Worm (Caenorhabditis elegans): ENCODE data around the gene Y51A2A.4.

Gene Y51A2A.4

ce11 chrV:18266238-18266637 is 24.5 kb upstream of the Y51A2A.4 start, which contains the start of gene R10E8.6:
Gene R10E8.6, minus strand, starts transcription at chrV:18266391.
- TF ChIP-seq ceh-48 (tag; optimal IDR thresholded peaks at IDR 0.05) (no peak), npax-4 (tag; optimal IDR thresholded peaks at IDR 0.05) (no peak), dve-1 (tag; optimal IDR thresholded peaks at IDR 0.05) (no peak), elt-4 (tag; optimal IDR thresholded peaks at IDR 0.05) (no peak), zip-5 (tag; optimal IDR thresholded peaks at IDR 0.05) (no peak), odd-2 (tag; optimal IDR thresholded peaks at IDR 0.05) (no peak), nfya-1 (tag; optimal IDR thresholded peaks at IDR 0.05) (no peak)

DNA sequence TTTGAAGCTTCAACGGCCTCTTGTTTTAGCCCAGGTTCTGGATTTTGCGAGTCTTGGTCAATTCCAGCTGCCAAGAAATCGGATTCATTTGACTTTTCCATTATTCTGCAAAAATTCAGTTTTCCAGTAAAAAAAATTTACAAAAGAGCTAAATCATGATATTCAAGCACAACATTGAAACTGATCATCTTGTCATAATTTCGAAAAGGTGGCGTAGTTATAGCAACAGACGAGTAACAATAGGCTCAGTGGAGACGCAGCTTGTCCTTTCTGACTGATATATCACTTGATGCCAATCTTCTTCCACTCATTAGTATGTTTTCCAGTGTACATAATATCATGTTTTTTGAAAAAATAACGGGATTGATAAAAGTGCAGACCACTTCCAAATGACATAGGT is 22.0 kb upstream of the Y51A2A.4 start, which contains the start of gene fbxa-213:
fbxa-213 (minus strand) TSS at position 101 of the 400 bp plus-strand sequence.
- TF ChIP-seq nhr-11 (tag; optimal IDR thresholded peaks at IDR 0.05) (no peak), pax-1 (tag; optimal IDR thresholded peaks at IDR 0.05) (no peak), dve-1 (tag; optimal IDR thresholded peaks at IDR 0.05) (no peak), ceh-45 (GFP tag; IDR thresholded peaks at IDR 0.05) (no peak)

DNA sequence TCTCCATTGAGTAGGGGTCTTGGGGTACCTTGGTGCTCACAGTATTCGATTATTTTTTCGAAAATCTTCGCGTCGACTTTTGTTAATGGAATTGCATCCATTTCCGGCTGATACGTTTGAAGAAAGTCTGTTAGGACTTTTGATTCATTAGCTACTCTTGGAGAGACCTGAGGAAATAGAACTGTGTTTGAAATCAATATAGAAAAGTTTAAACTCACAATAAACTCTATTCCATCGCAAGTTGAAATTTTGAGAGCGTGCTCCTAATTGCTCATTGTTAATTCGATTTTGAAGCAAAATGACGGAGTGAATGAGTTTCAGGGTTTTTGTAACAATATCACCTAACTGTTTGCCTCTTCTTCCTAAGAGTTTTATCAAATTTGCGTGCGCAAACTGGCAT is 20.9 kb upstream of the Y51A2A.4 start, which contains the start of gene skr-6:
skr-6 (minus strand) TSS at position 101 of the 400 bp plus-strand sequence.
- TF ChIP-seq hlh-13 (GFP tag; optimal IDR thresholded peaks at IDR 0.05) = no peak
- TF ChIP-seq tbx-7 (tag; optimal IDR thresholded peaks at IDR 0.05) = no peak
- TF ChIP-seq unc-55 (GFP tag; optimal IDR thresholded peaks at IDR 0.05) = no peak
- no peak for TF ChIP-seq pha-2 (tag; optimal IDR thresholded peaks at IDR 0.05)
- TF ChIP-seq F13H6.1 (tag; optimal IDR thresholded peaks at IDR 0.05) = no peak

ce11 chrV:18270403-18270802 is 20.3 kb upstream of the Y51A2A.4 start, which contains the start of gene Y37H2C.4:
Gene Y37H2C.4, plus strand, starts transcription at chrV:18270703.
- no peak for TF ChIP-seq ceh-2 (tag; optimal IDR thresholded peaks at IDR 0.05)
- TF ChIP-seq nhr-232 (tag; optimal IDR thresholded peaks at IDR 0.05) = no peak
- TF ChIP-seq fkh-6 (tag; optimal IDR thresholded peaks at IDR 0.05) = no peak
- no peak for TF ChIP-seq ceh-31 (tag; optimal IDR thresholded peaks at IDR 0.05)
- TF ChIP-seq elt-4 (tag; optimal IDR thresholded peaks at IDR 0.05) = no peak
- TF ChIP-seq Y22D7AL.16 (tag; optimal IDR thresholded peaks at IDR 0.05) = no peak
- TF ChIP-seq rnt-1 (tag; optimal IDR thresholded peaks at IDR 0.05) = no peak
- TF ChIP-seq unc-42 (tag; optimal IDR thresholded peaks at IDR 0.05) = no peak
- TF ChIP-seq ceh-14 (tag; optimal IDR thresholded peaks at IDR 0.05) = no peak
- TF ChIP-seq dmd-4 (tag; optimal IDR thresholded peaks at IDR 0.05; ENCODE audit: borderline replicate concordance) = no peak
- TF ChIP-seq sdc-2 (tag; optimal IDR thresholded peaks at IDR 0.05) = no peak
- no peak for TF ChIP-seq gmeb-2 (tag; optimal IDR thresholded peaks at IDR 0.05)
- no peak for TF ChIP-seq pax-1 (tag; optimal IDR thresholded peaks at IDR 0.05)
- no peak for TF ChIP-seq madf-2 (tag; optimal IDR thresholded peaks at IDR 0.05)
- no peak for TF ChIP-seq unc-86 (tag; optimal IDR thresholded peaks at IDR 0.05)
- TF ChIP-seq sox-4 (tag; optimal IDR thresholded peaks at IDR 0.05) = no peak
- TF ChIP-seq ceh-6 (GFP tag; optimal IDR thresholded peaks at IDR 0.05) = no peak
- no peak for TF ChIP-seq unc-55 (GFP tag; optimal IDR thresholded peaks at IDR 0.05)
- no peak for TF ChIP-seq pat-9 (tag; optimal IDR thresholded peaks at IDR 0.05)
- TF ChIP-seq syd-9 (tag; optimal IDR thresholded peaks at IDR 0.05) = no peak

ce11 chrV:18280778-18281177 is 10.0 kb upstream of the Y51A2A.4 start, which contains the start of gene Y51A2A.16:
Gene Y51A2A.16, minus strand, starts transcription at chrV:18280878.
- TF ChIP-seq ceh-18 (tag; optimal IDR thresholded peaks at IDR 0.05) (no peak), Y22D7AL.16 (tag; optimal IDR thresholded peaks at IDR 0.05) (no peak), pat-9 (tag; optimal IDR thresholded peaks at IDR 0.05) (no peak), dve-1 (tag; optimal IDR thresholded peaks at IDR 0.05) (no peak), sox-2 (GFP tag; IDR thresholded peaks at IDR 0.05) (no peak), ceh-9 (tag; optimal IDR thresholded peaks at IDR 0.05) (no peak), lim-6 (tag; optimal IDR thresholded peaks at IDR 0.05) (no peak), K09A11.1 (tag; optimal IDR thresholded peaks at IDR 0.05; ENCODE audit: insufficient read depth) (no peak), ceh-22 (tag; optimal IDR thresholded peaks at IDR 0.05) (no peak), hlh-13 (GFP tag; optimal IDR thresholded peaks at IDR 0.05) (no peak), madf-2 (tag; optimal IDR thresholded peaks at IDR 0.05) (no peak)
